Worm (Caenorhabditis elegans): Measurements from ENCODE around the gene chil-7.

DNA sequence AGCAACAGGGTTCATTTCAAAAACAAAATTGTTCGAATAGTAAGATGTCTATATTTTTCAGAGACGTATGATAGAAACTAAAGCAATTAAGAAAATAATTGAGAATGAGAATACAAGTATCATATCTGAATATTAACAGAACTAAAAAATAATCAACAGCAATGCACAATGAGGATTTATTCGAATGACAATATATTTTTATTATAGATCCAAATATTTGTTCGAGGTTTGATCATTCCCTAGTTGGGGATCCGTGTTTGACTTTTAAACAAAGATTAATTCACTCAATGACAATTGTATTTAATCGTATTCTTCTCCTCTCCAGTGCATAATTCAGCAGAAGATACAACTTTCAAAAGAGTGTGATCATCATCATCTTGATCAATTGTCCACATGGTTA is 8.8 kb downstream of the chil-7 start, which contains the start of gene C08H9.18:
- TF ChIP-seq elt-3 (tag; optimal IDR thresholded peaks at IDR 0.05) = no peak
- TF ChIP-seq snpc-4 (tag; optimal IDR thresholded peaks at IDR 0.05) = no peak
- TF ChIP-seq bed-3 (GFP tag; optimal IDR thresholded peaks at IDR 0.05) = no peak
- no peak for TF ChIP-seq nhr-12 (tag; optimal IDR thresholded peaks at IDR 0.05)
- TF ChIP-seq ham-2 (GFP tag; optimal IDR thresholded peaks at IDR 0.05) = no peak
- TF ChIP-seq unc-39 (tag; optimal IDR thresholded peaks at IDR 0.05) = no peak
- no peak for TF ChIP-seq mep-1 (tag; optimal IDR thresholded peaks at IDR 0.05)
- no peak for TF ChIP-seq unc-62 (GFP tag; optimal IDR thresholded peaks at IDR 0.05)
- TF ChIP-seq mab-5 (tag; optimal IDR thresholded peaks at IDR 0.05) = no peak
- no peak for TF ChIP-seq blmp-1 (tag; optimal IDR thresholded peaks at IDR 0.05)
- no peak for TF ChIP-seq ces-1 (GFP tag; optimal IDR thresholded peaks at IDR 0.05)
